Fruit fly (Drosophila melanogaster) Kc167 (cell line): ENCODE results near the gene Gk2.

Experiments
- Myc ChIP-seq: fragments of >200 bp; optimal IDR thresholded peaks from 2 replicates; lab custom pipeline; 2017; ENCODE audit warnings: missing external identifiers
- h ChIP-seq: fragments of >200 bp; optimal IDR thresholded peaks from 3 replicates; lab custom pipeline; 2018; ENCODE audit warnings: missing external identifiers
- psq ChIP-seq: fragments of >200 bp; optimal IDR thresholded peaks from 2 replicates; lab custom pipeline; 2017; ENCODE audit warnings: missing external identifiers

dm6 chr3L:1774713-1775648 is 36.8 kb downstream of the Gk2 start, which contains the start of the genes CG13933 and PolD2:
- no peak for TF ChIP-seq psq
- TF ChIP-seq Myc (lab: Kevin White, UChicago): no peak
- no peak for TF ChIP-seq h
